Fruit fly (Drosophila melanogaster): ENCODE measurements around the gene CG2926.

CG2926 gene

DNA sequence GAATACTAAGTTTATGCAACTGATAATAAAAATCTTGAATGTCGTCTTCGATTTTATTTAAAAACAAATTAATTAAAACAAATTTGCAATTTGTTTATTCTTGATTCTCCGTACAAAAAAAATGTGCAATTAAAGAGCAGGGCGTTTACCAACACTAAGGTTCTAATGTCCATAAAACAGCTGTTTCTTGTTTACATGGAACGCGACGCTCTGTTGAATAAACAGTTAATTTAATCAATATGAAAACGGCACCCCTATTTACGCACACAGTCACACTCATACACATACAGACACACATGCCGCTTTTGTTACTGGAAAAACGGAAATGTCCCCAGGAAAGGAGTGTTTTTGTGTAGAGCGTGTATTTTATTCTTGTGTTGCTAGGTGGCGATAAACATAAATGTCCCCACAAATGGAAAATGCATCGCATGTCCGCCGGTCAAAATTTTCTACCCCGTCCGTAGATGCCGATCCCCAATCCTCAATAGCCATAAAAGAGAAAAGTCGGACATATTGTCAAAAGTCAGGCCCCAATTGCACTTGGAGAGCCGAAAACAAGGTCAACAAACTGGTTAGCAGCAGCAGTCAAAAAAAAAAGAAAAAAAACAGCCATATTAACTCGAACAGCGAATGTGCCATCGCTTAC lies 34.9 kb upstream of the CG2926 start (continued):
- no peak for TF ChIP-seq ap (GFP tag; IDR thresholded peaks at IDR 0.05)
- peak; percentile 43 for TF ChIP-seq Nf-YC (tag; optimal IDR thresholded peaks at IDR 0.05)
- no peak for TF ChIP-seq BEAF-32 (GFP tag; optimal IDR thresholded peaks at IDR 0.05)
- no peak for TF ChIP-seq CG11696 (GFP tag; IDR thresholded peaks at IDR 0.05)
- TF ChIP-seq Mad (GFP tag; optimal IDR thresholded peaks at IDR 0.05), result peak; percentile 64
- no peak for TF ChIP-seq z (GFP tag; IDR thresholded peaks at IDR 0.05)
- TF ChIP-seq aop (GFP tag; IDR thresholded peaks at IDR 0.05), result no peak
- TF ChIP-seq kni (GFP tag; optimal IDR thresholded peaks at IDR 0.05), result peak; percentile 96
- peak; percentile 29 for TF ChIP-seq CG9609 (GFP tag; optimal IDR thresholded peaks at IDR 0.05)
- no peak for TF ChIP-seq CG15073 (GFP tag; optimal IDR thresholded peaks at IDR 0.05)
- no peak for TF ChIP-seq CG1024 (GFP tag; IDR thresholded peaks at IDR 0.05)
- peak; percentile 59 for TF ChIP-seq NfI (GFP tag; optimal IDR thresholded peaks at IDR 0.05)
- TF ChIP-seq gem (tag; optimal IDR thresholded peaks at IDR 0.05), result peak; percentile 78
- no peak for TF ChIP-seq sr (GFP tag; IDR thresholded peaks at IDR 0.05)
- TF ChIP-seq CG7928 (GFP tag; optimal IDR thresholded peaks at IDR 0.05), result no peak
- peak; percentile 11 for TF ChIP-seq CG10274 (GFP tag; optimal IDR thresholded peaks at IDR 0.05)
- TF ChIP-seq sug (tag; optimal IDR thresholded peaks at IDR 0.05), result peak; percentile 57
- no peak for TF ChIP-seq danr (GFP tag; IDR thresholded peaks at IDR 0.05)
- TF ChIP-seq CG12659 (GFP tag; optimal IDR thresholded peaks at IDR 0.05), result peak; percentile 70
- TF ChIP-seq CG9876 (GFP tag; optimal IDR thresholded peaks at IDR 0.05), result peak; percentile 51
- TF ChIP-seq Eip74EF (GFP tag; optimal IDR thresholded peaks at IDR 0.05), result peak in 1 of 2 experiments; percentile 34
- peak; percentile 45 for TF ChIP-seq CG14965 (GFP tag; optimal IDR thresholded peaks at IDR 0.05; ENCODE audit: borderline replicate concordance)
- TF ChIP-seq CG9215 (GFP tag; IDR thresholded peaks at IDR 0.05), result no peak
- TF ChIP-seq insv (GFP tag; optimal IDR thresholded peaks at IDR 0.05), result peak in 1 of 2 experiments; percentile 82
- no peak for TF ChIP-seq CG17361 (GFP tag; IDR thresholded peaks at IDR 0.05)
- peak; percentile 54 for TF ChIP-seq Bteb2 (GFP tag; optimal IDR thresholded peaks at IDR 0.05)
- TF ChIP-seq CG6683 (GFP tag; optimal IDR thresholded peaks at IDR 0.05), result peak; percentile 70
- TF ChIP-seq CG6254 (GFP tag; optimal IDR thresholded peaks at IDR 0.05), result peak; percentile 78
- TF ChIP-seq ind (GFP tag; optimal IDR thresholded peaks at IDR 0.05), result no peak
- peak; percentile 72 for TF ChIP-seq CG11504 (tag; optimal IDR thresholded peaks at IDR 0.05)
- TF ChIP-seq Dip3 (GFP tag; optimal IDR thresholded peaks at IDR 0.05), result no peak
- no peak for TF ChIP-seq Trl (optimal IDR thresholded peaks at IDR 0.05)
- TF ChIP-seq Trl (GFP tag; optimal IDR thresholded peaks at IDR 0.05), result peak; percentile 85
- TF ChIP-seq CG30431 (GFP tag; optimal IDR thresholded peaks at IDR 0.05), result no peak
- no peak for TF ChIP-seq CG7357 (GFP tag; IDR thresholded peaks at IDR 0.05)
- TF ChIP-seq CG10959 (GFP tag; IDR thresholded peaks at IDR 0.05), result no peak
- TF ChIP-seq fd64A (GFP tag; optimal IDR thresholded peaks at IDR 0.05), result peak; percentile 86
- TF ChIP-seq ems (GFP tag; optimal IDR thresholded peaks at IDR 0.05), result peak; percentile 33
- peak; percentile 74 for TF ChIP-seq CG2120 (GFP tag; optimal IDR thresholded peaks at IDR 0.05)
- peak; percentile 52 for TF ChIP-seq CG13775 (GFP tag; optimal IDR thresholded peaks at IDR 0.05)
- TF ChIP-seq sisA (GFP tag; IDR thresholded peaks at IDR 0.05), result no peak
- peak; percentile 52 for TF ChIP-seq chn (GFP tag; optimal IDR thresholded peaks at IDR 0.05)
- no peak for TF ChIP-seq NFAT (GFP tag; IDR thresholded peaks at IDR 0.05)
- no peak for TF ChIP-seq Sin3A (optimal IDR thresholded peaks at IDR 0.05)
- TF ChIP-seq lola (GFP tag; optimal IDR thresholded peaks at IDR 0.05), result peak in 1 of 3 experiments; percentile 66
- TF ChIP-seq ewg (GFP tag; optimal IDR thresholded peaks at IDR 0.05), result peak; percentile 56
- TF ChIP-seq CG4617 (GFP tag; optimal IDR thresholded peaks at IDR 0.05; ENCODE audit: borderline replicate concordance), result peak; percentile 45
- no peak for TF ChIP-seq CG16815 (GFP tag; optimal IDR thresholded peaks at IDR 0.05)
- no peak for TF ChIP-seq corto (GFP tag; optimal IDR thresholded peaks at IDR 0.05)
- TF ChIP-seq CG30020 (tag; optimal IDR thresholded peaks at IDR 0.05), result peak; percentile 69
- peak; percentile 77 for TF ChIP-seq CG12236 (GFP tag; optimal IDR thresholded peaks at IDR 0.05)
